Fruit fly (Drosophila melanogaster) whole organism, wandering third instar larva: ENCODE measurements around the gene CG5079.

Experiments
- Abd-B ChIP-seq: fragments of >200 bp; optimal IDR thresholded peaks from 2 replicates; lab custom pipeline; 2017; ENCODE audit warnings: missing biosample characterization, missing genetic modification characterization
- CG32264 ChIP-seq: fragments of 200-800 bp; sonication (Bioruptor generic); optimal IDR thresholded peaks from 2 replicates; lab custom pipeline; 2016; ENCODE audit warnings: missing biosample characterization, missing genetic modification characterization
- CG9705 ChIP-seq: fragments of 200-800 bp; sonication (Bioruptor generic); optimal IDR thresholded peaks from 2 replicates; lab custom pipeline; 2018; ENCODE audit warnings: missing biosample characterization, mild to moderate bottlenecking, missing genetic modification characterization
- CrebA ChIP-seq: fragments of 200-800 bp; sonication (Bioruptor generic); optimal IDR thresholded peaks from 2 replicates; lab custom pipeline; 2016; ENCODE audit warnings: missing biosample characterization, mild to moderate bottlenecking, missing genetic modification characterization, borderline replicate concordance
- Dif ChIP-seq: fragments of 200-275, 200-300 bp; sonication (Bioruptor generic); optimal IDR thresholded peaks from 2 replicates; lab custom pipeline; 2018; ENCODE audit warnings: missing biosample characterization, missing genetic modification characterization; ENCODE audit not compliant: partially characterized antibody
- GATAd ChIP-seq: sonication (Bioruptor generic); optimal IDR thresholded peaks from 2 replicates; lab custom pipeline; 2016; ENCODE audit warnings: missing biosample characterization, missing genetic modification characterization
- HLH106 ChIP-seq: fragments of 200-800 bp; optimal IDR thresholded peaks from 3 replicates; lab custom pipeline; 2019; ENCODE audit warnings: missing biosample characterization, mild to moderate bottlenecking, missing genetic modification characterization, moderate library complexity
- Hnf4 ChIP-seq: fragments of 200-800 bp; sonication (Bioruptor generic); optimal IDR thresholded peaks from 2 replicates; lab custom pipeline; 2016; ENCODE audit warnings: missing biosample characterization, mild to moderate bottlenecking, missing genetic modification characterization
- Hr78 ChIP-seq: fragments of >200 bp; optimal IDR thresholded peaks from 2 replicates; lab custom pipeline; 2017; ENCODE audit warnings: missing biosample characterization, missing genetic modification characterization
- Hr83 ChIP-seq: fragments of 200-300 bp; sonication (Bioruptor generic); optimal IDR thresholded peaks from 2 replicates; lab custom pipeline; 2016; ENCODE audit warnings: missing biosample characterization, mild to moderate bottlenecking, missing genetic modification characterization, moderate library complexity; ENCODE audit not compliant: poor library complexity, severe bottlenecking
- Jra ChIP-seq: sonication (Bioruptor generic); optimal IDR thresholded peaks from 2 replicates; lab custom pipeline; 2016; ENCODE audit warnings: missing biosample characterization, missing genetic modification characterization
- Mio ChIP-seq: sonication (Bioruptor generic); optimal IDR thresholded peaks from 2 replicates; lab custom pipeline; 2016; ENCODE audit warnings: missing biosample characterization, missing genetic modification characterization
- Myc ChIP-seq: fragments of >200 bp; optimal IDR thresholded peaks from 2 replicates; lab custom pipeline; 2017
- N ChIP-seq: fragments of >200 bp; optimal IDR thresholded peaks from 2 replicates; lab custom pipeline; 2018; ENCODE audit warnings: missing biosample characterization, missing external identifiers, missing genetic modification characterization
- OdsH ChIP-seq: fragments of 200-800 bp; sonication (Bioruptor generic); optimal IDR thresholded peaks from 2 replicates; lab custom pipeline; 2016; ENCODE audit warnings: missing biosample characterization, mild to moderate bottlenecking, missing genetic modification characterization
- Rel ChIP-seq, 2 experiments: fragments of 200-800 bp; sonication (Bioruptor generic) in 1 of 2; optimal IDR thresholded peaks; 2 replicates in 1 of 2; 3 replicates in 1 of 2; lab custom pipeline; 2016 to 2019; ENCODE audit warnings: mild to moderate bottlenecking in 2 of 2, missing biosample characterization in 2 of 2, missing genetic modification characterization in 2 of 2, moderate library complexity in 1 of 2
- Vsx2 ChIP-seq: fragments of 200-300, 225-300 bp; sonication (Bioruptor generic); optimal IDR thresholded peaks from 2 replicates; lab custom pipeline; 2018; ENCODE audit warnings: missing biosample characterization, missing genetic modification characterization; ENCODE audit not compliant: partially characterized antibody
- br ChIP-seq: fragments of 200-800 bp; sonication (Bioruptor generic); optimal IDR thresholded peaks from 2 replicates; lab custom pipeline; 2016; ENCODE audit warnings: missing biosample characterization, missing genetic modification characterization
- brk ChIP-seq: fragments of 200-800 bp; sonication (Bioruptor generic); optimal IDR thresholded peaks from 2 replicates; lab custom pipeline; 2016; ENCODE audit warnings: missing biosample characterization, mild to moderate bottlenecking, missing genetic modification characterization
- dl ChIP-seq, 2 experiments: fragments of 175-275, 200-275 bp in 1 of 2; fragments of 200-275 bp in 1 of 2; sonication (Bioruptor generic); optimal IDR thresholded peaks; lab custom pipeline; 2018; ENCODE audit warnings: mild to moderate bottlenecking in 2 of 2, missing biosample characterization in 2 of 2, missing genetic modification characterization in 2 of 2, moderate library complexity in 2 of 2; ENCODE audit not compliant: partially characterized antibody in 2 of 2, insufficient read depth in 1 of 2
- dmrt93B ChIP-seq: fragments of 200-800 bp; sonication (Bioruptor generic); optimal IDR thresholded peaks from 2 replicates; lab custom pipeline; 2018; ENCODE audit warnings: missing biosample characterization, mild to moderate bottlenecking, missing genetic modification characterization
- dsf ChIP-seq: sonication (Bioruptor generic); optimal IDR thresholded peaks from 2 replicates; lab custom pipeline; 2016; ENCODE audit warnings: missing biosample characterization, missing genetic modification characterization, borderline replicate concordance
- ey ChIP-seq: fragments of 200-800 bp; sonication (Bioruptor generic); optimal IDR thresholded peaks from 2 replicates; lab custom pipeline; 2016; ENCODE audit warnings: missing biosample characterization, missing genetic modification characterization
- foxo ChIP-seq, 2 experiments: fragments of 200-800 bp; sonication (Bioruptor generic); optimal IDR thresholded peaks; 2 replicates in 1 of 2; 3 replicates in 1 of 2; lab custom pipeline; 2016 to 2017; ENCODE audit warnings: missing biosample characterization in 2 of 2, missing genetic modification characterization in 2 of 2
- fru ChIP-seq: fragments of 200-800 bp; sonication (Bioruptor generic); optimal IDR thresholded peaks from 3 replicates; lab custom pipeline; 2016; ENCODE audit warnings: missing biosample characterization, mild to moderate bottlenecking, missing genetic modification characterization
- h ChIP-seq: fragments of 200-800 bp; sonication (Bioruptor generic); optimal IDR thresholded peaks from 3 replicates; lab custom pipeline; 2016; ENCODE audit warnings: missing biosample characterization, mild to moderate bottlenecking, missing genetic modification characterization
- pan ChIP-seq: fragments of >200 bp; optimal IDR thresholded peaks from 2 replicates; lab custom pipeline; 2017
- psq ChIP-seq: fragments of 200-800 bp; sonication (Bioruptor generic); optimal IDR thresholded peaks from 3 replicates; lab custom pipeline; 2017; ENCODE audit warnings: missing biosample characterization, mild to moderate bottlenecking, missing genetic modification characterization, moderate library complexity
- rgr ChIP-seq: fragments of 200-800 bp; sonication (Bioruptor generic); optimal IDR thresholded peaks from 3 replicates; lab custom pipeline; 2016; ENCODE audit warnings: missing biosample characterization, mild to moderate bottlenecking, missing genetic modification characterization
- sage ChIP-seq: fragments of 200-800 bp; sonication (Bioruptor generic); optimal IDR thresholded peaks from 2 replicates; lab custom pipeline; 2016; ENCODE audit warnings: missing biosample characterization, mild to moderate bottlenecking, missing genetic modification characterization
- sv ChIP-seq: fragments of 200-800 bp; sonication (Bioruptor generic); optimal IDR thresholded peaks from 3 replicates; lab custom pipeline; 2016; ENCODE audit warnings: missing biosample characterization, missing genetic modification characterization
- tai ChIP-seq: sonication (Bioruptor generic); optimal IDR thresholded peaks from 2 replicates; lab custom pipeline; 2016; ENCODE audit warnings: missing biosample characterization, missing genetic modification characterization
- usp ChIP-seq: fragments of >200 bp; optimal IDR thresholded peaks from 2 replicates; lab custom pipeline; 2017; ENCODE audit warnings: missing biosample characterization, missing genetic modification characterization
- woc ChIP-seq: sonication (Bioruptor generic); optimal IDR thresholded peaks from 2 replicates; lab custom pipeline; 2016; ENCODE audit warnings: missing biosample characterization, mild to moderate bottlenecking, missing genetic modification characterization

CG5079 gene

dm6 chr3R:25623800-25624791 is 10.6 kb downstream of the CG5079 start, which contains the start of gene Npl4:
Gene Npl4, minus strand, starts transcription at chr3R:25624662.
- TF ChIP-seq Dif (GFP tag; lab: Kevin White, UChicago) (no peak), OdsH (GFP tag; lab: Kevin White, UChicago) (peak; percentile 31), Hr78 (GFP tag; lab: Kevin White, UChicago) (no peak), woc (GFP tag; lab: Kevin White, UChicago) (no peak), br (GFP tag; lab: Kevin White, UChicago) (no peak), Hnf4 (GFP tag; lab: Kevin White, UChicago) (peak; percentile 10), dsf (GFP tag; lab: Kevin White, UChicago) (no peak)

dm6 chr3R:25625940-25626624 is 12.6 kb downstream of the CG5079 start:
- TF ChIP-seq Hnf4 (GFP tag; lab: Kevin White, UChicago) (no peak), h (GFP tag; lab: Kevin White, UChicago) (peak; percentile 41), fru (peak; percentile 47)

dm6 chr3R:25626625-25627275 is 13.3 kb downstream of the CG5079 start, which contains the start of gene Ssadh:
Gene Ssadh, minus strand, starts transcription at chr3R:25626924.
- TF ChIP-seq sv (GFP tag; lab: Kevin White, UChicago) = no peak
- no peak for TF ChIP-seq usp
- TF ChIP-seq Jra (GFP tag; lab: Kevin White, UChicago) = no peak
- no peak for TF ChIP-seq Hnf4 (GFP tag; lab: Kevin White, UChicago)
- TF ChIP-seq foxo (GFP tag; optimal IDR thresholded peaks at IDR 0.05; lab: Kevin White, UChicago) = no peak
- peak; percentile 21 for TF ChIP-seq Vsx2
- peak in 1 of 2 experiments; percentile 28 for TF ChIP-seq dl (GFP tag; optimal IDR thresholded peaks at IDR 0.05; lab: Kevin White, UChicago; ENCODE audit: insufficient read depth in 1 of 2, partially characterized antibody in 2 of 2)
- no peak for TF ChIP-seq Abd-B (GFP tag; lab: Kevin White, UChicago)
- no peak for TF ChIP-seq dmrt93B (GFP tag; lab: Kevin White, UChicago)
- no peak for TF ChIP-seq N (GFP tag; lab: Kevin White, UChicago)
- no peak for TF ChIP-seq Rel (GFP tag; optimal IDR thresholded peaks at IDR 0.05; lab: Kevin White, UChicago)
- TF ChIP-seq Rel (tag; optimal IDR thresholded peaks at IDR 0.05; lab: Kevin White, UChicago) = no peak
- peak; percentile 19 for TF ChIP-seq Myc (lab: Kevin White, UChicago)
- TF ChIP-seq brk (GFP tag; lab: Kevin White, UChicago) = no peak
- TF ChIP-seq woc (GFP tag; lab: Kevin White, UChicago) = no peak
- TF ChIP-seq psq (GFP tag; lab: Kevin White, UChicago) = no peak
- TF ChIP-seq Dif (GFP tag; lab: Kevin White, UChicago) = peak; percentile 84
- TF ChIP-seq Mio (GFP tag; lab: Kevin White, UChicago) = no peak
- TF ChIP-seq, all 38 proteins: peak for 4

dm6 chr3R:25628657-25629056 is 15.2 kb downstream of the CG5079 start:
- TF ChIP-seq sv (GFP tag; lab: Kevin White, UChicago) (no peak), Hr83 (GFP tag; lab: Kevin White, UChicago) (no peak), usp (no peak), Rel (GFP tag; optimal IDR thresholded peaks at IDR 0.05; lab: Kevin White, UChicago) (no peak), Rel (tag; optimal IDR thresholded peaks at IDR 0.05; lab: Kevin White, UChicago) (no peak), dmrt93B (GFP tag; lab: Kevin White, UChicago) (no peak), Vsx2 (no peak), h (GFP tag; lab: Kevin White, UChicago) (no peak)

dm6 chr3R:25630541-25630940 is 17.1 kb downstream of the CG5079 start:
- no peak for TF ChIP-seq CrebA (GFP tag; lab: Kevin White, UChicago)
- TF ChIP-seq woc (GFP tag; lab: Kevin White, UChicago) = no peak
- no peak for TF ChIP-seq CG32264 (GFP tag; lab: Kevin White, UChicago)
- no peak for TF ChIP-seq brk (GFP tag; lab: Kevin White, UChicago)
- TF ChIP-seq Dif (GFP tag; lab: Kevin White, UChicago) = no peak
- no peak for TF ChIP-seq rgr (GFP tag; lab: Kevin White, UChicago)
- no peak for TF ChIP-seq pan (lab: Kevin White, UChicago)
- no peak for TF ChIP-seq h (GFP tag; lab: Kevin White, UChicago)
- TF ChIP-seq ey (GFP tag; lab: Kevin White, UChicago) = no peak
- TF ChIP-seq fru = no peak
- TF ChIP-seq sage (GFP tag; lab: Kevin White, UChicago) = no peak
- TF ChIP-seq Hr78 (GFP tag; lab: Kevin White, UChicago) = no peak
- no peak for TF ChIP-seq br (GFP tag; lab: Kevin White, UChicago)
- TF ChIP-seq tai (GFP tag; lab: Kevin White, UChicago) = no peak
- TF ChIP-seq GATAd (GFP tag; lab: Kevin White, UChicago) = no peak
- no peak for TF ChIP-seq sv (GFP tag; lab: Kevin White, UChicago)
- TF ChIP-seq CG9705 (GFP tag; lab: Kevin White, UChicago) = no peak
- TF ChIP-seq Abd-B (GFP tag; lab: Kevin White, UChicago) = no peak
- TF ChIP-seq Hnf4 (GFP tag; lab: Kevin White, UChicago) = no peak
- TF ChIP-seq HLH106 (tag; lab: Kevin White, UChicago) = no peak
